Worm (Caenorhabditis elegans) whole organism, L3 larva: ENCODE measurements around the gene Y41G9A.5.

ENCODE experiments used
- lsy-12 ChIP-seq: sonication (generic microtip); optimal IDR thresholded peaks from 2 replicates; lab custom pipeline; 2016; ENCODE audit warnings: mild to moderate bottlenecking, missing genetic modification characterization, missing compliant biosample characterization
- pqm-1 ChIP-seq: fragments of 150-350 bp; optimal IDR thresholded peaks from 2 replicates; lab custom pipeline; 2017; ENCODE audit warnings: missing biosample characterization, missing genetic modification characterization, inconsistent platforms

ce11 chrX:2957446-2957985 lies 11.0 kb downstream of the Y41G9A.5 start, which contains the start of gene gbb-1:
- TF ChIP-seq pqm-1 (tag; lab: Kevin White, UChicago) (no peak), lsy-12 (tag; lab: Kevin White, UChicago) (no peak)
